Worm (Caenorhabditis elegans): ENCODE data around the gene R04B5.5.

- TF ChIP-seq nhr-232 (tag; optimal IDR thresholded peaks at IDR 0.05) (no peak), ama-1 (optimal IDR thresholded peaks at IDR 0.05) (no peak), ceh-9 (tag; optimal IDR thresholded peaks at IDR 0.05) (no peak), unc-42 (tag; optimal IDR thresholded peaks at IDR 0.05) (no peak), nhr-11 (tag; optimal IDR thresholded peaks at IDR 0.05) (no peak), ceh-48 (tag; optimal IDR thresholded peaks at IDR 0.05) (no peak), pqm-1 (tag; optimal IDR thresholded peaks at IDR 0.05) (no peak), F13H6.1 (tag; optimal IDR thresholded peaks at IDR 0.05) (no peak), tbx-2 (tag; optimal IDR thresholded peaks at IDR 0.05) (no peak), sdc-2 (tag; optimal IDR thresholded peaks at IDR 0.05) (no peak), lin-11 (tag; optimal IDR thresholded peaks at IDR 0.05) (no peak), Y22D7AL.16 (tag; optimal IDR thresholded peaks at IDR 0.05) (no peak), unc-86 (tag; optimal IDR thresholded peaks at IDR 0.05) (no peak)
These were observed 35.4 kb upstream of the R04B5.5 start, which contains the start of gene str-118 for ce11 chrV:10051855-10052254.
